Worm (Caenorhabditis elegans) whole organism, L1 larva: ENCODE data around the gene nlp-25.
A peak's percentile ranks its signal among the peaks of the same experiment; 100 is the strongest.

Source experiments
- C16A3.4 ChIP-seq: fragments of 150-350 bp; optimal IDR thresholded peaks from 2 replicates; lab custom pipeline; 2014; ENCODE audit warnings: missing biosample characterization, missing genetic modification characterization
- C34B4.2 ChIP-seq: sonication (generic microtip); optimal IDR thresholded peaks from 2 replicates; lab custom pipeline; 2017; ENCODE audit warnings: mild to moderate bottlenecking, missing genetic modification characterization, missing compliant biosample characterization
- F16B12.6 ChIP-seq: fragments of 150-350 bp; optimal IDR thresholded peaks from 2 replicates; lab custom pipeline; 2014; ENCODE audit warnings: missing biosample characterization, missing genetic modification characterization
- alr-1 ChIP-seq: fragments of 200-800 bp; sonication (Bioruptor generic); optimal IDR thresholded peaks from 2 replicates; lab custom pipeline; 2018; ENCODE audit warnings: borderline replicate concordance, mild to moderate bottlenecking, missing genetic modification characterization, missing compliant biosample characterization
- ama-1 ChIP-seq: fragments of 150-350 bp; optimal IDR thresholded peaks from 2 replicates; lab custom pipeline; 2014
- blmp-1 ChIP-seq: fragments of 150-350 bp; optimal IDR thresholded peaks from 2 replicates; lab custom pipeline; 2014; ENCODE audit warnings: missing biosample characterization, missing genetic modification characterization
- ceh-8 ChIP-seq: fragments of 200-800 bp; sonication (Bioruptor generic); optimal IDR thresholded peaks from 2 replicates; lab custom pipeline; 2018; ENCODE audit warnings: mild to moderate bottlenecking, missing genetic modification characterization, moderate library complexity, missing compliant biosample characterization
- dpl-1 ChIP-seq, 3 experiments: fragments of 150-350 bp in 2 of 3; sonication (generic microtip) in 1 of 3; optimal IDR thresholded peaks; 2 replicates each; lab custom pipeline; 2014 to 2017; ENCODE audit warnings: missing biosample characterization in 3 of 3, missing genetic modification characterization in 3 of 3, missing genetic modification reagents in 3 of 3
- efl-1 ChIP-seq, 4 experiments: fragments of 150-350 bp; optimal IDR thresholded peaks in 3 of 4; peaks in 1 of 4; 1 replicate in 1 of 4; 2 replicates in 3 of 4; lab custom pipeline; 2014; ENCODE audit warnings: missing biosample characterization in 2 of 4, missing genetic modification characterization in 2 of 4, missing genetic modification reagents in 2 of 4
- efl-3 ChIP-seq: fragments of 200-800 bp; sonication (Bioruptor generic); optimal IDR thresholded peaks from 2 replicates; lab custom pipeline; 2018; ENCODE audit warnings: mild to moderate bottlenecking, missing genetic modification characterization, missing compliant biosample characterization
- elt-3 ChIP-seq, 6 experiments: fragments of 150-350 bp in 1 of 6; sonication (generic microtip); optimal IDR thresholded peaks; 2 replicates each; lab custom pipeline; 2017 to 2018; ENCODE audit warnings: missing biosample characterization in 6 of 6, missing genetic modification characterization in 6 of 6, inconsistent platforms in 1 of 6
- ets-5 ChIP-seq: fragments of 200-800 bp; sonication (Bioruptor generic); IDR thresholded peaks from 2 replicates; pipeline ENCODE4 v1.3.6; 2022; ENCODE audit warnings: missing genetic modification characterization, missing compliant biosample characterization
- fkh-4 ChIP-seq: sonication (generic microtip); optimal IDR thresholded peaks from 2 replicates; lab custom pipeline; 2016; ENCODE audit warnings: missing compliant biosample characterization, missing genetic modification characterization, borderline replicate concordance
- grh-1 ChIP-seq: fragments of 200-800 bp; sonication (Bioruptor generic); IDR thresholded peaks from 2 replicates; pipeline ENCODE4 v1.3.6; 2022; ENCODE audit warnings: missing genetic modification reagents, missing genetic modification characterization, missing compliant biosample characterization
- irx-1 ChIP-seq: sonication (generic microtip); optimal IDR thresholded peaks from 2 replicates; lab custom pipeline; 2016; ENCODE audit warnings: missing genetic modification characterization, missing compliant biosample characterization
- isw-1 ChIP-seq: fragments of 200-800 bp; sonication (Bioruptor generic); IDR thresholded peaks from 2 replicates; pipeline ENCODE4 v1.3.6; 2022; ENCODE audit warnings: missing genetic modification characterization, missing compliant biosample characterization
- lin-14 ChIP-seq: fragments of 200-800 bp; sonication (Bioruptor generic); optimal IDR thresholded peaks from 2 replicates; lab custom pipeline; 2018; ENCODE audit warnings: mild to moderate bottlenecking, missing genetic modification characterization, moderate library complexity, missing compliant biosample characterization
- lsy-2 ChIP-seq, 2 experiments: fragments of 150-350 bp; optimal IDR thresholded peaks; 2 replicates each; lab custom pipeline; 2014; ENCODE audit warnings: missing biosample characterization in 2 of 2, missing genetic modification characterization in 2 of 2
- mab-9 ChIP-seq: fragments of 200-800 bp; sonication (Bioruptor generic); IDR thresholded peaks from 2 replicates; pipeline ENCODE4 v1.3.6; 2022; ENCODE audit warnings: missing genetic modification reagents, missing genetic modification characterization, missing compliant biosample characterization
- nhr-11 ChIP-seq: fragments of 150-350 bp; optimal IDR thresholded peaks from 2 replicates; lab custom pipeline; 2014; ENCODE audit warnings: missing biosample characterization, missing genetic modification characterization
- nhr-19 ChIP-seq: fragments of 200-800 bp; sonication (Bioruptor generic); conservative IDR thresholded peaks from 2 replicates; pipeline ENCODE4 v1.3.6; 2022; ENCODE audit warnings: missing genetic modification characterization, missing compliant biosample characterization
- nhr-20 ChIP-seq: sonication (generic microtip); optimal IDR thresholded peaks from 2 replicates; lab custom pipeline; 2016; ENCODE audit warnings: mild to moderate bottlenecking, missing genetic modification characterization, missing compliant biosample characterization
- nhr-237 ChIP-seq: fragments of 150-350 bp; optimal IDR thresholded peaks from 2 replicates; lab custom pipeline; 2014; ENCODE audit warnings: missing biosample characterization, missing genetic modification characterization
- nhr-71 ChIP-seq: sonication (generic microtip); optimal IDR thresholded peaks from 2 replicates; lab custom pipeline; 2016; ENCODE audit warnings: mild to moderate bottlenecking, missing genetic modification characterization, moderate library complexity, missing compliant biosample characterization
- nhr-76 ChIP-seq: sonication (generic microtip); optimal IDR thresholded peaks from 2 replicates; lab custom pipeline; 2017; ENCODE audit warnings: missing biosample characterization, missing genetic modification characterization
- nhr-84 ChIP-seq: sonication (generic microtip); optimal IDR thresholded peaks from 2 replicates; lab custom pipeline; 2017; ENCODE audit warnings: missing biosample characterization, missing genetic modification characterization
- nhr-85 ChIP-seq: sonication (generic microtip); peaks from one replicate; lab custom pipeline; 2016; ENCODE audit warnings: missing genetic modification characterization, inconsistent platforms, missing compliant biosample characterization
- rnt-1 ChIP-seq: sonication (generic microtip); optimal IDR thresholded peaks from 2 replicates; lab custom pipeline; 2016; ENCODE audit warnings: mild to moderate bottlenecking, missing genetic modification characterization, moderate library complexity, missing compliant biosample characterization
- snpc-4 ChIP-seq: fragments of 150-350 bp; optimal IDR thresholded peaks from 2 replicates; lab custom pipeline; 2014; ENCODE audit warnings: missing biosample characterization, missing genetic modification characterization
- snu-23 ChIP-seq: sonication (generic microtip); optimal IDR thresholded peaks from 2 replicates; lab custom pipeline; 2016; ENCODE audit warnings: missing genetic modification characterization, missing compliant biosample characterization
- swsn-7 ChIP-seq: sonication (generic microtip); optimal IDR thresholded peaks from 2 replicates; lab custom pipeline; 2016; ENCODE audit warnings: missing genetic modification characterization, missing compliant biosample characterization
- unc-130 ChIP-seq: fragments of 150-350 bp; optimal IDR thresholded peaks from 2 replicates; lab custom pipeline; 2017; ENCODE audit warnings: missing biosample characterization, missing genetic modification characterization, inconsistent platforms
- unc-98 ChIP-seq: fragments of 200-800 bp; sonication (Bioruptor generic); IDR thresholded peaks from 2 replicates; pipeline ENCODE4 v1.3.6; 2022; ENCODE audit warnings: missing genetic modification characterization, missing compliant biosample characterization
- vab-15 ChIP-seq: sonication (generic microtip); optimal IDR thresholded peaks from 2 replicates; lab custom pipeline; 2017; ENCODE audit warnings: missing genotype, mild to moderate bottlenecking, missing genetic modification characterization, missing compliant biosample characterization
- xbp-1 ChIP-seq: sonication (generic microtip); optimal IDR thresholded peaks from 2 replicates; lab custom pipeline; 2016; ENCODE audit warnings: missing genetic modification characterization, missing compliant biosample characterization
- zip-4 ChIP-seq: fragments of 200-800 bp; sonication (Bioruptor generic); optimal IDR thresholded peaks from 2 replicates; lab custom pipeline; 2018; ENCODE audit warnings: mild to moderate bottlenecking, missing genetic modification characterization, moderate library complexity, missing compliant biosample characterization
- ztf-11 ChIP-seq, 2 experiments: sonication (generic microtip); optimal IDR thresholded peaks; 2 replicates each; lab custom pipeline; 2016 to 2017; ENCODE audit warnings: missing genetic modification characterization in 2 of 2, missing biosample characterization in 1 of 2, missing compliant biosample characterization in 1 of 2
- ztf-4 ChIP-seq: fragments of 150-350 bp; optimal IDR thresholded peaks from 2 replicates; lab custom pipeline; 2014; ENCODE audit warnings: missing biosample characterization, missing genetic modification characterization

The nlp-25 gene

ce11 chrV:19608665-19609064 lies 2.7 kb downstream of the nlp-25 start:
- TF ChIP-seq mab-9 (GFP tag; lab: Robert Waterston, UW) (no peak), ets-5 (GFP tag; lab: Robert Waterston, UW) (no peak), elt-3 (tag; optimal IDR thresholded peaks at IDR 0.05; lab: Kevin White, UChicago) (peak in 4 of 6 experiments; percentile 3 to 74 (median 26)), rnt-1 (tag; lab: Kevin White, UChicago) (no peak), xbp-1 (tag; lab: Kevin White, UChicago) (no peak), fkh-4 (tag; lab: Kevin White, UChicago) (no peak), snu-23 (GFP tag; lab: Kevin White, UChicago) (no peak), nhr-84 (tag; lab: Kevin White, UChicago) (no peak), ztf-4 (tag; lab: Kevin White, UChicago) (no peak), nhr-76 (no peak), ztf-11 (tag; optimal IDR thresholded peaks at IDR 0.05; lab: Kevin White, UChicago) (no peak), irx-1 (tag; lab: Kevin White, UChicago) (no peak), nhr-85 (peak; percentile 84), unc-130 (tag; lab: Kevin White, UChicago) (no peak), lsy-2 (tag; optimal IDR thresholded peaks at IDR 0.05; lab: Kevin White, UChicago) (no peak), vab-15 (no peak), lin-14 (peak; percentile 14), ama-1 (lab: Kevin White, UChicago) (no peak), nhr-237 (tag; lab: Kevin White, UChicago) (no peak), nhr-19 (GFP tag; lab: Robert Waterston, UW) (peak; percentile 30), nhr-11 (tag; lab: Kevin White, UChicago) (no peak), alr-1 (no peak), unc-98 (no peak), C16A3.4 (tag; lab: Kevin White, UChicago) (no peak), nhr-20 (tag; lab: Kevin White, UChicago) (peak; percentile 19), nhr-71 (tag; lab: Kevin White, UChicago) (no peak), dpl-1 (GFP tag; optimal IDR thresholded peaks at IDR 0.05; lab: Kevin White, UChicago) (no peak), swsn-7 (tag; lab: Kevin White, UChicago) (no peak), C34B4.2 (tag; lab: Kevin White, UChicago) (no peak), blmp-1 (tag; lab: Kevin White, UChicago) (peak; percentile 48), F16B12.6 (tag; lab: Kevin White, UChicago) (no peak), efl-3 (GFP tag; lab: Kevin White, UChicago) (no peak)

DNA sequence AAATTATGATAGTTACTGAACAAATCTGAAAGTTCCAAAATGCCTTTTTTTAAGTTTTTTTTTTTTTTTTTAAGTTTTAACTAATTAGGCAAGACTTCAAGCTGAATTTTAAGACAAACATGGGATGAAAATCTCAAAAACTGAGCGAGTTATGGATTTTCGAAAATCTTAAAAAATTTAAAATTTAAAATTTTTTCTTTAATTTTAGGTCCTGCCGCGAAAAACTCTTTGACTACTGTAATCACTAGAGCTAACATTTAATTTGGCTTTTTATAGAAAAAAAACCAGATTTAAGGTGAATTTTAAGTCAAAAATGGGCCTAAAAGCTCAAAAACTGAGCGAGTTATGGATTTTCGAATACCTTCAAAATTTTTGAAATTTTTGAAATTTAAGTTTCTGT lies 3.2 kb downstream of the nlp-25 start, which contains the start of gene grsp-1:
grsp-1 (plus strand) TSS at position 301 of the 400 bp plus-strand sequence.
- no peak for TF ChIP-seq nhr-11 (tag; lab: Kevin White, UChicago)

DNA sequence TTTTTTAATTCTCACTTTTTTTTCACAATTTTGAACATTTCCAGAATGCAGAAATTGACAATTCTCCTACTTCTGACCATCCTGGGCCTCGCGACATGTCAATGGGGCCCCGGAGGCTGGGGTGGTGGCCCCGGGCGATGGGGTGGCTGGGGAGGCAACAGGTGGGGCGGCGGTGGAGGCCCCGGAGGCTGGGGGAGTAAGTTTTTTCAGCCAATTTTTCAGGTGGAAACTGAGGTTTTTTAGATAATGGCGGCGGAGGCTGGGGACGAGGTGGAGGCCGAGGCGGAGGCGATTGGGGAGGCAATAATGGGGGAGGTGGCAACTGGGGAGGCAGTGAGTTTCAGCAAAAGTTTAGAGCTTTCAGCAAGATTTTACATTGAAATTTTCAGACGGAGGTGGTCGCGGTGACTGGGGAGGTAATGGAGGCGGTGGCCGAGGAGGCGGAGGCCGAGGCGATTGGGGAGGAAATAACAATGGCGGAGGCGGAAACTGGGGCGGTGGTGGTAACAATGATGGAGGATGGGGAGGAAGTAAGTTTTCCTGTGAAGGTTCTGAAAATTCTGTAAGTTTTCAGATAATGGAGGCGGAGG lies 4.2 kb downstream of the nlp-25 start:
- TF ChIP-seq ceh-8 (GFP tag; lab: Kevin White, UChicago) (peak; percentile 25), efl-1 (optimal IDR thresholded peaks at IDR 0.05; lab: Kevin White, UChicago) (no peak), efl-1 (GFP tag; optimal IDR thresholded peaks at IDR 0.05 in 1 of 2; lab: Kevin White, UChicago) (peak in 1 of 2 experiments; percentile 39), zip-4 (no peak)

DNA sequence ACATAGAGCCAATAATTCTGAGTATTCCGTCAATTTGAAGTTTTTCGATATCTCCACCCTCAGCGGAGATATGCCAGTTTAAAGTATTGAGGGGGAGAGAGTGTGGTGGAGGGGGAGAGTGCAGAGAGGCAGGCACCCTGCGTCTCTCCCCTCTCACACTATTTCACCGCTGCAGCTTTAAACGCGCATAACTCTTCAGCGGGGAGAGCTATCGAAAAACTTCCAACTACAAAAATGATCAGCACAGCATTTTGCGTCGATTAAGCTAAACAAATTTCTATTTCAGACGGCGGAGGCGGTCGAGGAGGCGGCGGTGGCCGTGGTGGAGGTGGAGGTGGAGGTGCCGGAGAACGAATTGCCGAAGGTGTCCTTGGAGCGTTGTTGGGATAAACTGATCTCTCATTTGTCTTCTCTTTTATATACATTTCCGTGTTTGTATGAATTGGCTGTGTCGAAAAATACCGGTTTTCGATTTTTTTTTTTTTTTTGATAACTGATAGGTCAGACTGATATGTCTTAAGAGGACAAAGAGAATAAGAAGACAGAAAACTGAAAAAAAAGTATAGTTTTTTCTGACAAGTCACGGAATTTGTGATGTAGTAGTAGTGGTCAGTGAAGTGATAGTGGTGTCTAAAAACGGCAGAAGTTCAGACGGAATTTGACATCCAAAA lies 5.8 kb downstream of the nlp-25 start:
- TF ChIP-seq nhr-85 (peak; percentile 61), snpc-4 (tag; lab: Kevin White, UChicago) (no peak), grh-1 (GFP tag; lab: Robert Waterston, UW) (0 out of 2 replicates have a peak, but pooled peaks have one; percentile 40), isw-1 (GFP tag; lab: Robert Waterston, UW) (no peak), lin-14 (peak; percentile 2), nhr-19 (GFP tag; lab: Robert Waterston, UW) (peak; percentile 10; the same call in 1 of the 2 replicates), unc-98 (no peak)
